Worm (Caenorhabditis elegans) whole organism, L4 larva: ENCODE measurements around the gene tkr-3.

Experiments
- R02D3.7 ChIP-seq: fragments of 150-350 bp; sonication (generic microtip); optimal IDR thresholded peaks from 3 replicates; lab custom pipeline; 2014; ENCODE audit warnings: missing biosample characterization, missing genetic modification characterization
- attf-4 ChIP-seq: sonication (generic microtip); optimal IDR thresholded peaks from 3 replicates; lab custom pipeline; 2017; ENCODE audit warnings: missing biosample characterization, missing genetic modification characterization
- dmd-9 ChIP-seq: fragments of 200-800 bp; sonication (Bioruptor generic); IDR thresholded peaks from 2 replicates; pipeline ENCODE4 v1.3.6; 2022; ENCODE audit warnings: missing genetic modification reagents, missing genetic modification characterization, missing compliant biosample characterization
- unc-130 ChIP-seq: sonication (generic microtip); optimal IDR thresholded peaks from 2 replicates; lab custom pipeline; 2016; ENCODE audit warnings: missing genetic modification reagents, missing genetic modification characterization, missing compliant biosample characterization

- TF ChIP-seq R02D3.7 (tag; lab: Kevin White, UChicago) (no peak), attf-4 (tag; lab: Kevin White, UChicago) (no peak), unc-130 (no peak), dmd-9 (GFP tag; lab: Robert Waterston, UW) (no peak)
Observed at ce11 chrIV:5111533-5111932, 10.4 kb downstream of the tkr-3 start, which contains the start of gene AC7.3.
